Worm (Caenorhabditis elegans) whole organism, L1 larva: ENCODE results near the gene rpl-32.

ENCODE experiments used
- C04F5.9 ChIP-seq: sonication (generic microtip); optimal IDR thresholded peaks from 2 replicates; lab custom pipeline; 2016; ENCODE audit warnings: missing genetic modification characterization, missing compliant biosample characterization
- C16A3.4 ChIP-seq: fragments of 150-350 bp; optimal IDR thresholded peaks from 2 replicates; lab custom pipeline; 2014; ENCODE audit warnings: missing biosample characterization, missing genetic modification characterization
- aha-1 ChIP-seq: fragments of 150-350 bp; optimal IDR thresholded peaks from 2 replicates; lab custom pipeline; 2014; ENCODE audit warnings: missing biosample characterization, missing genetic modification characterization
- alr-1 ChIP-seq: fragments of 200-800 bp; sonication (Bioruptor generic); optimal IDR thresholded peaks from 2 replicates; lab custom pipeline; 2018; ENCODE audit warnings: borderline replicate concordance, mild to moderate bottlenecking, missing genetic modification characterization, missing compliant biosample characterization
- blmp-1 ChIP-seq: fragments of 150-350 bp; optimal IDR thresholded peaks from 2 replicates; lab custom pipeline; 2014; ENCODE audit warnings: missing biosample characterization, missing genetic modification characterization
- ceh-90 ChIP-seq: sonication (generic microtip); optimal IDR thresholded peaks from 2 replicates; lab custom pipeline; 2016; ENCODE audit warnings: missing genetic modification characterization, missing compliant biosample characterization
- efl-1 ChIP-seq, 4 experiments: fragments of 150-350 bp; optimal IDR thresholded peaks in 3 of 4; peaks in 1 of 4; 1 replicate in 1 of 4; 2 replicates in 3 of 4; lab custom pipeline; 2014; ENCODE audit warnings: missing biosample characterization in 2 of 4, missing genetic modification characterization in 2 of 4, missing genetic modification reagents in 2 of 4
- efl-3 ChIP-seq: fragments of 200-800 bp; sonication (Bioruptor generic); optimal IDR thresholded peaks from 2 replicates; lab custom pipeline; 2018; ENCODE audit warnings: mild to moderate bottlenecking, missing genetic modification characterization, missing compliant biosample characterization
- egl-27 ChIP-seq, 2 experiments: fragments of 150-350 bp in 1 of 2; sonication (generic microtip); optimal IDR thresholded peaks; 3 replicates each; lab custom pipeline; 2017 to 2018; ENCODE audit warnings: missing biosample characterization in 2 of 2, missing genetic modification characterization in 2 of 2, missing genetic modification reagents in 2 of 2
- elt-2 ChIP-seq: sonication (generic microtip); optimal IDR thresholded peaks from 2 replicates; lab custom pipeline; 2016; ENCODE audit warnings: missing genetic modification characterization, mild to moderate bottlenecking, inconsistent platforms, missing compliant biosample characterization, missing genetic modification reagents
- elt-3 ChIP-seq, 6 experiments: fragments of 150-350 bp in 1 of 6; sonication (generic microtip); optimal IDR thresholded peaks; 2 replicates each; lab custom pipeline; 2017 to 2018; ENCODE audit warnings: missing biosample characterization in 6 of 6, missing genetic modification characterization in 6 of 6, inconsistent platforms in 1 of 6
- ets-5 ChIP-seq: fragments of 200-800 bp; sonication (Bioruptor generic); IDR thresholded peaks from 2 replicates; pipeline ENCODE4 v1.3.6; 2022; ENCODE audit warnings: missing genetic modification characterization, missing compliant biosample characterization
- fkh-4 ChIP-seq: sonication (generic microtip); optimal IDR thresholded peaks from 2 replicates; lab custom pipeline; 2016; ENCODE audit warnings: missing compliant biosample characterization, missing genetic modification characterization, borderline replicate concordance
- fkh-8 ChIP-seq: sonication (generic microtip); optimal IDR thresholded peaks from 2 replicates; lab custom pipeline; 2016; ENCODE audit warnings: mild to moderate bottlenecking, missing genetic modification characterization, missing compliant biosample characterization
- irx-1 ChIP-seq: sonication (generic microtip); optimal IDR thresholded peaks from 2 replicates; lab custom pipeline; 2016; ENCODE audit warnings: missing genetic modification characterization, missing compliant biosample characterization
- jun-1 ChIP-seq: fragments of 150-350 bp; optimal IDR thresholded peaks from 2 replicates; lab custom pipeline; 2014; ENCODE audit warnings: missing biosample characterization, missing genetic modification reagents, missing genetic modification characterization
- lin-14 ChIP-seq: fragments of 200-800 bp; sonication (Bioruptor generic); optimal IDR thresholded peaks from 2 replicates; lab custom pipeline; 2018; ENCODE audit warnings: mild to moderate bottlenecking, missing genetic modification characterization, moderate library complexity, missing compliant biosample characterization
- lin-39 ChIP-seq: fragments of 150-350 bp; optimal IDR thresholded peaks from 2 replicates; lab custom pipeline; 2014; ENCODE audit warnings: missing biosample characterization, missing genetic modification reagents, missing genetic modification characterization
- lsy-2 ChIP-seq, 2 experiments: fragments of 150-350 bp; optimal IDR thresholded peaks; 2 replicates each; lab custom pipeline; 2014; ENCODE audit warnings: missing biosample characterization in 2 of 2, missing genetic modification characterization in 2 of 2
- mdl-1 ChIP-seq, 2 experiments: fragments of 150-350 bp; optimal IDR thresholded peaks; 2 replicates each; lab custom pipeline; 2014 to 2017; ENCODE audit warnings: missing biosample characterization in 2 of 2, missing genetic modification characterization in 2 of 2, inconsistent platforms in 1 of 2
- mef-2 ChIP-seq: fragments of 150-350 bp; optimal IDR thresholded peaks from 2 replicates; lab custom pipeline; 2014; ENCODE audit warnings: missing biosample characterization, missing genetic modification characterization
- mep-1 ChIP-seq: fragments of 150-350 bp; optimal IDR thresholded peaks from 2 replicates; lab custom pipeline; 2014; ENCODE audit warnings: missing biosample characterization, missing genetic modification characterization
- nhr-11 ChIP-seq: fragments of 150-350 bp; optimal IDR thresholded peaks from 2 replicates; lab custom pipeline; 2014; ENCODE audit warnings: missing biosample characterization, missing genetic modification characterization
- nhr-12 ChIP-seq: sonication (generic microtip); optimal IDR thresholded peaks from 2 replicates; lab custom pipeline; 2017; ENCODE audit warnings: missing biosample characterization, missing genetic modification characterization
- nhr-19 ChIP-seq: fragments of 200-800 bp; sonication (Bioruptor generic); conservative IDR thresholded peaks from 2 replicates; pipeline ENCODE4 v1.3.6; 2022; ENCODE audit warnings: missing genetic modification characterization, missing compliant biosample characterization
- nhr-20 ChIP-seq: sonication (generic microtip); optimal IDR thresholded peaks from 2 replicates; lab custom pipeline; 2016; ENCODE audit warnings: mild to moderate bottlenecking, missing genetic modification characterization, missing compliant biosample characterization
- nhr-71 ChIP-seq: sonication (generic microtip); optimal IDR thresholded peaks from 2 replicates; lab custom pipeline; 2016; ENCODE audit warnings: mild to moderate bottlenecking, missing genetic modification characterization, moderate library complexity, missing compliant biosample characterization
- nhr-76 ChIP-seq: sonication (generic microtip); optimal IDR thresholded peaks from 2 replicates; lab custom pipeline; 2017; ENCODE audit warnings: missing biosample characterization, missing genetic modification characterization
- nhr-85 ChIP-seq: sonication (generic microtip); peaks from one replicate; lab custom pipeline; 2016; ENCODE audit warnings: missing genetic modification characterization, inconsistent platforms, missing compliant biosample characterization
- pag-3 ChIP-seq: sonication (generic microtip); optimal IDR thresholded peaks from 2 replicates; lab custom pipeline; 2017; ENCODE audit warnings: missing genetic modification characterization, mild to moderate bottlenecking, missing compliant biosample characterization, antibody characterized with exemption, borderline replicate concordance; ENCODE audit not compliant: insufficient read depth
- pqm-1 ChIP-seq: sonication (generic microtip); optimal IDR thresholded peaks from 3 replicates; lab custom pipeline; 2017; ENCODE audit warnings: missing biosample characterization, missing genetic modification characterization
- rnt-1 ChIP-seq: sonication (generic microtip); optimal IDR thresholded peaks from 2 replicates; lab custom pipeline; 2016; ENCODE audit warnings: mild to moderate bottlenecking, missing genetic modification characterization, moderate library complexity, missing compliant biosample characterization
- skn-1 ChIP-seq: fragments of 150-350 bp; optimal IDR thresholded peaks from 2 replicates; lab custom pipeline; 2014; ENCODE audit warnings: missing biosample characterization, missing genetic modification characterization
- snu-23 ChIP-seq: sonication (generic microtip); optimal IDR thresholded peaks from 2 replicates; lab custom pipeline; 2016; ENCODE audit warnings: missing genetic modification characterization, missing compliant biosample characterization
- sox-4 ChIP-seq: sonication (generic microtip); optimal IDR thresholded peaks from 2 replicates; lab custom pipeline; 2016; ENCODE audit warnings: missing genetic modification characterization, missing compliant biosample characterization
- tbx-2 ChIP-seq: sonication (generic microtip); optimal IDR thresholded peaks from 2 replicates; lab custom pipeline; 2016; ENCODE audit warnings: missing genetic modification characterization, missing compliant biosample characterization
- tlp-1 ChIP-seq: fragments of 150-350 bp; optimal IDR thresholded peaks from 2 replicates; lab custom pipeline; 2014; ENCODE audit warnings: missing biosample characterization, missing genetic modification characterization
- unc-130 ChIP-seq: fragments of 150-350 bp; optimal IDR thresholded peaks from 2 replicates; lab custom pipeline; 2017; ENCODE audit warnings: missing biosample characterization, missing genetic modification characterization, inconsistent platforms
- unc-98 ChIP-seq: fragments of 200-800 bp; sonication (Bioruptor generic); IDR thresholded peaks from 2 replicates; pipeline ENCODE4 v1.3.6; 2022; ENCODE audit warnings: missing genetic modification characterization, missing compliant biosample characterization
- vab-15 ChIP-seq: sonication (generic microtip); optimal IDR thresholded peaks from 2 replicates; lab custom pipeline; 2017; ENCODE audit warnings: missing genotype, mild to moderate bottlenecking, missing genetic modification characterization, missing compliant biosample characterization
- zip-4 ChIP-seq: fragments of 200-800 bp; sonication (Bioruptor generic); optimal IDR thresholded peaks from 2 replicates; lab custom pipeline; 2018; ENCODE audit warnings: mild to moderate bottlenecking, missing genetic modification characterization, moderate library complexity, missing compliant biosample characterization
- ztf-11 ChIP-seq, 2 experiments: sonication (generic microtip); optimal IDR thresholded peaks; 2 replicates each; lab custom pipeline; 2016 to 2017; ENCODE audit warnings: missing genetic modification characterization in 2 of 2, missing biosample characterization in 1 of 2, missing compliant biosample characterization in 1 of 2

rpl-32 gene

ce11 chrII:9064437-9064836, 7.6 kb upstream of the rpl-32 start:
- TF ChIP-seq pqm-1 (tag; lab: Kevin White, UChicago) (no peak), efl-1 (optimal IDR thresholded peaks at IDR 0.05; lab: Kevin White, UChicago) (no peak), efl-1 (GFP tag; optimal IDR thresholded peaks at IDR 0.05 in 1 of 2; lab: Kevin White, UChicago) (peak in 1 of 2 experiments; percentile 28), nhr-12 (tag; lab: Kevin White, UChicago) (no peak), nhr-71 (tag; lab: Kevin White, UChicago) (peak; percentile 45), pag-3 (tag; lab: Kevin White, UChicago) (peak; percentile 32), lin-39 (tag; lab: Kevin White, UChicago) (peak; percentile 22), alr-1 (tag; lab: Kevin White, UChicago) (no peak), rnt-1 (tag; lab: Kevin White, UChicago) (peak; percentile 26), elt-3 (tag; optimal IDR thresholded peaks at IDR 0.05; lab: Kevin White, UChicago) (peak in 1 of 6 experiments; percentile 62), efl-3 (peak; percentile 20), mef-2 (tag; lab: Kevin White, UChicago) (no peak), ets-5 (GFP tag; lab: Robert Waterston, UW) (no peak), C16A3.4 (tag; lab: Kevin White, UChicago) (peak; percentile 2), snu-23 (GFP tag; lab: Kevin White, UChicago) (peak; percentile 35), mdl-1 (tag; optimal IDR thresholded peaks at IDR 0.05; lab: Kevin White, UChicago) (peak in 1 of 2 experiments; percentile 7), ceh-90 (tag; lab: Kevin White, UChicago) (no peak), lsy-2 (tag; optimal IDR thresholded peaks at IDR 0.05; lab: Kevin White, UChicago) (peak in 1 of 2 experiments; percentile 20), irx-1 (no peak), nhr-19 (GFP tag; lab: Robert Waterston, UW) (no peak), nhr-85 (tag; lab: Kevin White, UChicago) (peak; percentile 91), nhr-20 (tag; lab: Kevin White, UChicago) (peak; percentile 42), unc-130 (no peak), tlp-1 (tag; lab: Kevin White, UChicago) (no peak), lin-14 (peak; percentile 65), nhr-76 (no peak), elt-2 (tag; lab: Kevin White, UChicago) (no peak)

ce11 chrII:9063350-9063749, 6.5 kb upstream of the rpl-32 start:
- TF ChIP-seq ztf-11 (tag; optimal IDR thresholded peaks at IDR 0.05; lab: Kevin White, UChicago): peak in 1 of 2 experiments; percentile 58
- no peak for TF ChIP-seq tlp-1 (tag; lab: Kevin White, UChicago)
- TF ChIP-seq tbx-2: peak; percentile 13
- peak; percentile 7 for TF ChIP-seq nhr-71 (tag; lab: Kevin White, UChicago)

ce11 chrII:9062261-9062948, 5.5 kb upstream of the rpl-32 start:
- TF ChIP-seq rnt-1 (tag; lab: Kevin White, UChicago) (peak; percentile 19), tlp-1 (tag; lab: Kevin White, UChicago) (no peak), aha-1 (tag; lab: Kevin White, UChicago) (no peak), nhr-85 (tag; lab: Kevin White, UChicago) (peak; percentile 66), efl-3 (no peak), efl-1 (optimal IDR thresholded peaks at IDR 0.05; lab: Kevin White, UChicago) (no peak), efl-1 (GFP tag; optimal IDR thresholded peaks at IDR 0.05 in 1 of 2; lab: Kevin White, UChicago) (peak in 1 of 2 experiments; percentile 21), mep-1 (tag; lab: Kevin White, UChicago) (no peak), skn-1 (tag; lab: Kevin White, UChicago) (peak; percentile 60)

ce11 chrII:9061557-9062183, 4.8 kb upstream of the rpl-32 start:
- TF ChIP-seq fkh-4 (tag; lab: Kevin White, UChicago) (no peak), elt-2 (tag; lab: Kevin White, UChicago) (no peak), blmp-1 (tag; lab: Kevin White, UChicago) (no peak), elt-3 (tag; optimal IDR thresholded peaks at IDR 0.05; lab: Kevin White, UChicago) (no peak), lsy-2 (tag; optimal IDR thresholded peaks at IDR 0.05; lab: Kevin White, UChicago) (peak; percentile 72 to 81), vab-15 (no peak), unc-98 (GFP tag; lab: Robert Waterston, UW) (no peak), egl-27 (tag; optimal IDR thresholded peaks at IDR 0.05; lab: Kevin White, UChicago) (no peak), lin-39 (tag; lab: Kevin White, UChicago) (no peak), mep-1 (tag; lab: Kevin White, UChicago) (peak; percentile 81), rnt-1 (tag; lab: Kevin White, UChicago) (peak; percentile 77), nhr-12 (tag; lab: Kevin White, UChicago) (no peak), C04F5.9 (tag; lab: Kevin White, UChicago) (no peak), nhr-11 (no peak), zip-4 (GFP tag; lab: Kevin White, UChicago) (no peak), jun-1 (tag; lab: Kevin White, UChicago) (peak; percentile 47), sox-4 (tag; lab: Kevin White, UChicago) (no peak), snu-23 (GFP tag; lab: Kevin White, UChicago) (peak; percentile 84), fkh-8 (tag; lab: Kevin White, UChicago) (peak; percentile 74), C16A3.4 (tag; lab: Kevin White, UChicago) (peak; percentile 66)
